Worm (Caenorhabditis elegans) whole organism, young adult: Measurements from ENCODE around the gene Y51B9A.5.

Experiments used
- F37B4.10 ChIP-seq: fragments of 200-800 bp; sonication (Bioruptor generic); IDR thresholded peaks from 2 replicates; pipeline ENCODE4 v1.3.6; 2022; ENCODE audit warnings: missing genetic modification characterization, missing compliant biosample characterization
- T26A5.8 ChIP-seq: sonication (generic microtip); optimal IDR thresholded peaks from 2 replicates; lab custom pipeline; 2016; ENCODE audit warnings: missing genetic modification characterization, missing compliant biosample characterization
- Y56A3A.18 ChIP-seq: fragments of 200-800 bp; sonication (Bioruptor generic); IDR thresholded peaks from 2 replicates; pipeline ENCODE4 v1.3.6; 2022; ENCODE audit warnings: missing genetic modification reagents, missing genetic modification characterization, missing compliant biosample characterization
- ZK185.1 ChIP-seq: sonication (generic microtip); optimal IDR thresholded peaks from 2 replicates; lab custom pipeline; 2016; ENCODE audit warnings: mild to moderate bottlenecking, missing genetic modification characterization, missing compliant biosample characterization; ENCODE audit not compliant: poor library complexity, severe bottlenecking
- ama-1 ChIP-seq, 3 experiments: fragments of 150-350 bp in 1 of 3; sonication (generic microtip) in 2 of 3; optimal IDR thresholded peaks; 2 replicates each; lab custom pipeline; 2014 to 2018; ENCODE audit warnings: missing biosample characterization in 2 of 3, missing genetic modification characterization in 2 of 3, missing genetic modification reagents in 2 of 3
- aptf-2 ChIP-seq: fragments of 200-800 bp; sonication (Bioruptor generic); conservative IDR thresholded peaks from 2 replicates; pipeline ENCODE4 v1.3.6; 2022; ENCODE audit warnings: missing genetic modification reagents, missing genetic modification characterization, missing compliant biosample characterization
- aptf-3 ChIP-seq: fragments of 200-800 bp; sonication (Bioruptor generic); IDR thresholded peaks from 2 replicates; pipeline ENCODE4 v1.3.6; 2022; ENCODE audit warnings: missing genetic modification characterization, missing compliant biosample characterization
- attf-6 ChIP-seq: fragments of 200-800 bp; sonication (Bioruptor generic); IDR thresholded peaks from 2 replicates; pipeline ENCODE4 v1.3.6; 2022; ENCODE audit warnings: missing genetic modification reagents, missing genetic modification characterization, missing compliant biosample characterization
- cebp-1 ChIP-seq, 2 experiments: fragments of 200-800 bp in 1 of 2; sonication (Bioruptor generic) in 1 of 2; sonication (generic microtip) in 1 of 2; IDR thresholded peaks in 1 of 2; optimal IDR thresholded peaks in 1 of 2; 2 replicates each; pipeline versions ENCODE4 v1.3.6 to Lab custom; 2017 to 2022; ENCODE audit warnings: missing compliant biosample characterization in 2 of 2, missing genetic modification characterization in 2 of 2, mild to moderate bottlenecking in 1 of 2, missing genetic modification reagents in 1 of 2, moderate library complexity in 1 of 2
- cebp-2 ChIP-seq: fragments of 200-800 bp; sonication (Bioruptor generic); IDR thresholded peaks from 2 replicates; pipeline ENCODE4 v1.3.6; 2022; ENCODE audit warnings: missing genetic modification characterization, missing compliant biosample characterization
- ceh-100 ChIP-seq: fragments of 200-800 bp; sonication (Bioruptor generic); IDR thresholded peaks from 2 replicates; pipeline ENCODE4 v1.3.6; 2022; ENCODE audit warnings: missing genetic modification reagents, missing genetic modification characterization, missing compliant biosample characterization
- ceh-27 ChIP-seq: fragments of 200-800 bp; sonication (Bioruptor generic); optimal IDR thresholded peaks from 2 replicates; lab custom pipeline; 2018; ENCODE audit warnings: mild to moderate bottlenecking, missing genetic modification characterization, moderate library complexity, missing compliant biosample characterization
- ceh-79 ChIP-seq: sonication (generic microtip); optimal IDR thresholded peaks from 2 replicates; lab custom pipeline; 2017; ENCODE audit warnings: mild to moderate bottlenecking, missing genetic modification characterization, missing compliant biosample characterization
- chd-7 ChIP-seq: sonication (generic microtip); optimal IDR thresholded peaks from 2 replicates; lab custom pipeline; 2016; ENCODE audit warnings: mild to moderate bottlenecking, missing genetic modification characterization, moderate library complexity, missing compliant biosample characterization
- efl-1 ChIP-seq: fragments of 150-350 bp; optimal IDR thresholded peaks from 2 replicates; lab custom pipeline; 2014; ENCODE audit warnings: missing biosample characterization, missing genetic modification reagents, missing genetic modification characterization
- egl-44 ChIP-seq: fragments of 200-800 bp; sonication (Bioruptor generic); IDR thresholded peaks from 2 replicates; pipeline ENCODE4 v1.3.6; 2022; ENCODE audit warnings: missing genetic modification reagents, missing genetic modification characterization, missing compliant biosample characterization
- ekl-4 ChIP-seq: fragments of 200-800 bp; sonication (Bioruptor generic); IDR thresholded peaks from 2 replicates; pipeline ENCODE4 v1.3.6; 2022; ENCODE audit warnings: missing genetic modification reagents, missing genetic modification characterization, missing compliant biosample characterization
- ets-4 ChIP-seq: fragments of 200-800 bp; sonication (Bioruptor generic); optimal IDR thresholded peaks from 2 replicates; lab custom pipeline; 2018; ENCODE audit warnings: mild to moderate bottlenecking, missing genetic modification characterization, missing compliant biosample characterization
- fkh-3 ChIP-seq: sonication (generic microtip); optimal IDR thresholded peaks from 2 replicates; lab custom pipeline; 2016; ENCODE audit warnings: mild to moderate bottlenecking, missing genetic modification characterization, missing compliant biosample characterization
- gei-17 ChIP-seq: fragments of 200-800 bp; sonication (Bioruptor generic); optimal IDR thresholded peaks from 2 replicates; lab custom pipeline; 2018; ENCODE audit warnings: mild to moderate bottlenecking, missing genetic modification characterization, missing compliant biosample characterization
- hlh-26 ChIP-seq: fragments of 200-800 bp; sonication (Bioruptor generic); conservative IDR thresholded peaks from 2 replicates; pipeline ENCODE4 v1.3.6; 2022; ENCODE audit warnings: missing genetic modification reagents, missing genetic modification characterization, missing compliant biosample characterization
- hrde-1 ChIP-seq: sonication (generic microtip); optimal IDR thresholded peaks from 2 replicates; lab custom pipeline; 2016; ENCODE audit warnings: missing genetic modification characterization, mild to moderate bottlenecking, missing compliant biosample characterization, moderate library complexity, missing genotype, missing genetic modification reagents, borderline replicate concordance
- let-526 ChIP-seq: fragments of 200-800 bp; sonication (Bioruptor generic); IDR thresholded peaks from 2 replicates; pipeline ENCODE4 v1.3.6; 2022; ENCODE audit warnings: missing genetic modification reagents, missing genetic modification characterization, missing compliant biosample characterization
- let-607 ChIP-seq, 2 experiments: fragments of 200-800 bp in 1 of 2; sonication (Bioruptor generic) in 1 of 2; sonication (generic microtip) in 1 of 2; optimal IDR thresholded peaks; 2 replicates each; lab custom pipeline; 2016 to 2018; ENCODE audit warnings: mild to moderate bottlenecking in 2 of 2, missing compliant biosample characterization in 2 of 2, missing genetic modification characterization in 2 of 2, moderate library complexity in 2 of 2, missing genotype in 1 of 2
- lir-1 ChIP-seq: fragments of 200-800 bp; sonication (Bioruptor generic); conservative IDR thresholded peaks from 2 replicates; pipeline ENCODE4 v1.3.6; 2022; ENCODE audit warnings: missing genetic modification reagents, missing genetic modification characterization, missing compliant biosample characterization
- lsl-1 ChIP-seq: fragments of 200-800 bp; sonication (Bioruptor generic); optimal IDR thresholded peaks from 2 replicates; lab custom pipeline; 2018; ENCODE audit warnings: mild to moderate bottlenecking, missing genetic modification characterization, moderate library complexity, missing compliant biosample characterization
- madf-8 ChIP-seq: fragments of 200-800 bp; sonication (Bioruptor generic); conservative IDR thresholded peaks from 2 replicates; pipeline ENCODE4 v1.3.6; 2022; ENCODE audit warnings: missing genetic modification reagents, missing genetic modification characterization, missing compliant biosample characterization
- mcd-1 ChIP-seq: fragments of 200-800 bp; sonication (Bioruptor generic); IDR thresholded peaks from 2 replicates; pipeline ENCODE4 v1.3.6; 2022; ENCODE audit warnings: missing genetic modification reagents, missing genetic modification characterization, missing compliant biosample characterization
- nfya-1 ChIP-seq: sonication (generic microtip); optimal IDR thresholded peaks from 2 replicates; lab custom pipeline; 2017; ENCODE audit warnings: antibody characterized with exemption, missing compliant biosample characterization, missing genetic modification characterization, borderline replicate concordance; ENCODE audit not compliant: insufficient read depth
- nfya-2 ChIP-seq: fragments of 200-800 bp; sonication (Bioruptor generic); IDR thresholded peaks from 2 replicates; pipeline ENCODE4 v1.3.6; 2022; ENCODE audit warnings: missing genetic modification reagents, missing genetic modification characterization, missing compliant biosample characterization
- nhr-179 ChIP-seq: sonication (generic microtip); optimal IDR thresholded peaks from 2 replicates; lab custom pipeline; 2016; ENCODE audit warnings: mild to moderate bottlenecking, missing genetic modification characterization, missing compliant biosample characterization
- pha-4 ChIP-seq: fragments of 150-350 bp; sonication (generic microtip); optimal IDR thresholded peaks from 2 replicates; lab custom pipeline; 2014; ENCODE audit warnings: missing biosample characterization, missing genetic modification reagents, missing genetic modification characterization
- snpc-1.3 ChIP-seq: sonication (generic microtip); optimal IDR thresholded peaks from 2 replicates; lab custom pipeline; 2017; ENCODE audit warnings: missing genetic modification characterization, mild to moderate bottlenecking, missing compliant biosample characterization, antibody characterized with exemption, moderate library complexity, missing genotype, missing genetic modification reagents; ENCODE audit not compliant: insufficient read depth
- snpc-4 ChIP-seq, 5 experiments: fragments of 150-350 bp in 1 of 5; sonication (generic microtip) in 4 of 5; optimal IDR thresholded peaks; 2 replicates each; lab custom pipeline; 2014 to 2018; ENCODE audit warnings: missing genetic modification characterization in 5 of 5, missing biosample characterization in 3 of 5, antibody characterized with exemption in 2 of 5, mild to moderate bottlenecking in 2 of 5, missing compliant biosample characterization in 2 of 5, missing genotype in 2 of 5, moderate library complexity in 2 of 5, missing genetic modification reagents in 1 of 5
- sptf-2 ChIP-seq: fragments of 200-800 bp; sonication (Bioruptor generic); optimal IDR thresholded peaks from 2 replicates; lab custom pipeline; 2018; ENCODE audit warnings: mild to moderate bottlenecking, missing genetic modification characterization, missing compliant biosample characterization
- zim-3 ChIP-seq: sonication (generic microtip); optimal IDR thresholded peaks from 2 replicates; lab custom pipeline; 2017; ENCODE audit warnings: mild to moderate bottlenecking, missing genetic modification characterization, moderate library complexity, missing compliant biosample characterization
- ztf-28 ChIP-seq: fragments of 200-800 bp; sonication (Bioruptor generic); IDR thresholded peaks from 2 replicates; pipeline ENCODE4 v1.3.6; 2022; ENCODE audit warnings: missing genetic modification reagents, missing genetic modification characterization, missing compliant biosample characterization

Gene Y51B9A.5

DNA sequence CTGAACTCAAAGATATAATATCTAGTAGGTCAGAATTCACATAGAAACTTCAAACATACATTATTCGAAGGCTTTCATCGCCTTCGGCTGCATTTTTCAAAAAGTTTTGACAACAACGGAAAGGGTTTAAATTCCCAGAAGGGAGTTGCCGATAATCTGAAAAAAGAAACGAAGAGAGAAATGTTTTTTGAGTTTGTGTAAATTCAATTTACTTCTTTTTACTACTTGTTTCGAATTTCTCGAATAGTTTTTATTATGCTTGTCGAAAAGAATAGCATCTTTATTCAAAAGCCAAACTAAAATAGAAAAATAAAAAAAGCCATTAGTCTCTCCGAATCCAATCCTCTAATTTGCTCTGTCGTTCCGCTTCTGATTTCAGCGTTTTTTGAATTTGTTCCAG, 27.2 kb downstream of the Y51B9A.5 start:
- TF ChIP-seq cebp-1 (GFP tag; IDR thresholded peaks at IDR 0.05; lab: Robert Waterston, UW): no peak
- TF ChIP-seq cebp-1 (tag; optimal IDR thresholded peaks at IDR 0.05; lab: Kevin White, UChicago): no peak
- TF ChIP-seq ceh-79 (tag; lab: Kevin White, UChicago): no peak
- TF ChIP-seq Y56A3A.18 (GFP tag; lab: Robert Waterston, UW): no peak
- no peak for TF ChIP-seq F37B4.10 (GFP tag; lab: Robert Waterston, UW)
- no peak for TF ChIP-seq snpc-1.3 (tag; lab: Kevin White, UChicago)
- no peak for TF ChIP-seq ceh-27

DNA sequence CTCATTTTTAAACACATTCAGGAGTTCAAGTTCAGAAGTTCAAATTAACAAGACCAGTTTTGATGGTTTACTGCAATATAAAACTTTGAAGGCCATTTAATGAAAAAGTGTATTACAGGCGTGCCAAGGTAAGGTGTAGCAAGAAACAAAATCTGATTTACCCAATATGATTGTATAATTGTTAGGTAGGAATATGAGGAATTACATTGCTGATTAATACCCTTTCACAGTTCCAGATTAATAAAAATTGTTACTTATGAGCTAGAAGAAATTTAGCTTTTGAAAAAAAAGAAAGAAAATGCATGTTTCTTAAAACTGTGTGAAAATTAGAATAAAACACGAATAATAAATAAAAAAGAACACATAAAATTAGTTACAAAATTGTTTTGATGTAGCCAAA, 29.7 kb downstream of the Y51B9A.5 start, which contains the start of gene kin-15:
Gene kin-15, minus strand, starts transcription at position 101 of the 400 bp plus-strand sequence.
- TF ChIP-seq sptf-2 (GFP tag; lab: Kevin White, UChicago) (no peak), efl-1 (GFP tag; lab: Kevin White, UChicago) (no peak), egl-44 (GFP tag; lab: Robert Waterston, UW) (no peak), ekl-4 (GFP tag; lab: Robert Waterston, UW) (no peak), mcd-1 (GFP tag; lab: Robert Waterston, UW) (no peak), aptf-3 (GFP tag; lab: Robert Waterston, UW) (no peak), T26A5.8 (tag; lab: Kevin White, UChicago) (no peak), nfya-1 (tag; lab: Kevin White, UChicago) (no peak), ets-4 (no peak), let-607 (tag; optimal IDR thresholded peaks at IDR 0.05; lab: Kevin White, UChicago) (no peak)

DNA sequence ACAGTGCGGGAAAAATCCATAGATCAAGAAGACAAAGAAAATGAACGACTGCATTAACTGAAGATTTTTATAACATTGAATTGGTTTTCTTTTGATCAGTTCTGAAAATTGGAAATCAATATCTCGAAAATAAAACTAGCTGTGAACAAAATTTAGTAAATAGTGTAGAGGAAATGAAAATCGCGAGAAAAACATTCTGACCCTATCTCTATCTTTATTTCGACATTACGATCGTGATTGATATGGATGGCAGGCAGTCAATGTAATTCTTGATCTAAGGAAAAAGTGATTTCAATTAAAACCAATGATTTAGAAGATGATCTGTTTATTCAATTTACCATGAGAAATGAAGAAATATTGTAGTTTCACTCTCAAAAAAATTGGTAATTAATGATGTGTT, 32.1 kb downstream of the Y51B9A.5 start, which contains the start of gene kin-16:
Gene kin-16, minus strand, starts transcription at position 101 of the 400 bp plus-strand sequence.
- no peak for TF ChIP-seq let-526 (GFP tag; lab: Robert Waterston, UW)
- no peak for TF ChIP-seq madf-8 (GFP tag; lab: Robert Waterston, UW)
- no peak for TF ChIP-seq hlh-26 (GFP tag; lab: Robert Waterston, UW)
- TF ChIP-seq snpc-4 (GFP tag; optimal IDR thresholded peaks at IDR 0.05; lab: Kevin White, UChicago): no peak
- TF ChIP-seq snpc-4 (tag; optimal IDR thresholded peaks at IDR 0.05; lab: Kevin White, UChicago): no peak
- TF ChIP-seq nhr-179 (tag; lab: Kevin White, UChicago): no peak
- no peak for TF ChIP-seq attf-6
- TF ChIP-seq hrde-1 (tag; lab: Kevin White, UChicago): no peak
- no peak for TF ChIP-seq lsl-1 (GFP tag; lab: Kevin White, UChicago)
- no peak for TF ChIP-seq ama-1 (optimal IDR thresholded peaks at IDR 0.05; lab: Kevin White, UChicago)
- no peak for TF ChIP-seq ama-1 (GFP tag; optimal IDR thresholded peaks at IDR 0.05; lab: Kevin White, UChicago)

DNA sequence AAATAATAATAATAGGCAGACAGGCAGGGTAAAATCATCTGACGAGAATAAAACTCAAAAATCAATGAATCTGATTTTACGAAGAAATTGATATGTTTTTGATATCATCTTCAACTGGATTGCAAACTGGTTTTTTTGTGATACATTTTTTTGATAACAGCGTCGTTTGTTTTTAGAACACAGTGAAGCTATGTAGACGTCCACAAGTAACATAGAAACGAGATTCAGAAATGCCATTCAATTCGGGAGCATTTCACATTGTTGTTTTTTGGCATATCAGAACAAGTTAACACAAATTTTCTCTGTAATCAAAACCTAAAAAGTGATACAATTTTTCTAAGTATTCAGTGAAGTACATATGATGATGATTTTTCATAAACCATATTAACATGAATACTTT, 34.3 kb downstream of the Y51B9A.5 start, which contains the start of gene chil-13:
Gene chil-13, minus strand, starts transcription at position 101 of the 400 bp plus-strand sequence.
- TF ChIP-seq pha-4 (tag; lab: Kevin White, UChicago): no peak
- TF ChIP-seq, all 124 proteins: peak for 0

DNA sequence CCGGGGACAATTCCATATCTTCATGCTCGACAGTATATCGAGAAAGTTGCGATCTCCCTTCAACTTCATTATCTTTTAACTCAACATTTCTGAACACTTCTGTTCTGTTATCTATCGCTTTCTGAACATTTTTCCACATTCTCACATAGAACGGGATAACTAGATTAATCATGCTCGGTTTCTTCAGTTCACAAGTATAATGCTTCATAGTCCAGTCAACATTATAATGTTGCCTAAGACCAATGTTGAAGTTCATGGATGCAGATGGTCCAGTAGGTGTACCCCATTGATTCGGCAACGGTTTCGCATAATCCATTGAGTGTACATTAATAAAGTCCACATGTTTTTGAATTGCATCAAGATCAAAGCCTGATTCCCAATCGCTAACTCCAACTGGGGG, 34.9 kb downstream of the Y51B9A.5 start:
- TF ChIP-seq aptf-2 (GFP tag; lab: Robert Waterston, UW) (no peak), chd-7 (tag; lab: Kevin White, UChicago) (no peak), snpc-1.3 (tag; lab: Kevin White, UChicago) (no peak), lsl-1 (GFP tag; lab: Kevin White, UChicago) (no peak), Y56A3A.18 (GFP tag; lab: Robert Waterston, UW) (no peak), gei-17 (GFP tag; lab: Kevin White, UChicago) (no peak), zim-3 (no peak), fkh-3 (tag; lab: Kevin White, UChicago) (no peak), ztf-28 (GFP tag; lab: Robert Waterston, UW) (no peak), hlh-26 (GFP tag; lab: Robert Waterston, UW) (no peak), lir-1 (GFP tag; lab: Robert Waterston, UW) (no peak), nfya-2 (GFP tag; lab: Robert Waterston, UW) (no peak), ZK185.1 (tag; lab: Kevin White, UChicago) (no peak), ceh-100 (GFP tag; lab: Robert Waterston, UW) (no peak), cebp-2 (GFP tag; lab: Robert Waterston, UW) (no peak)
- TF ChIP-seq, all 124 proteins: peak for 0
